In the genomic region with DNA sequence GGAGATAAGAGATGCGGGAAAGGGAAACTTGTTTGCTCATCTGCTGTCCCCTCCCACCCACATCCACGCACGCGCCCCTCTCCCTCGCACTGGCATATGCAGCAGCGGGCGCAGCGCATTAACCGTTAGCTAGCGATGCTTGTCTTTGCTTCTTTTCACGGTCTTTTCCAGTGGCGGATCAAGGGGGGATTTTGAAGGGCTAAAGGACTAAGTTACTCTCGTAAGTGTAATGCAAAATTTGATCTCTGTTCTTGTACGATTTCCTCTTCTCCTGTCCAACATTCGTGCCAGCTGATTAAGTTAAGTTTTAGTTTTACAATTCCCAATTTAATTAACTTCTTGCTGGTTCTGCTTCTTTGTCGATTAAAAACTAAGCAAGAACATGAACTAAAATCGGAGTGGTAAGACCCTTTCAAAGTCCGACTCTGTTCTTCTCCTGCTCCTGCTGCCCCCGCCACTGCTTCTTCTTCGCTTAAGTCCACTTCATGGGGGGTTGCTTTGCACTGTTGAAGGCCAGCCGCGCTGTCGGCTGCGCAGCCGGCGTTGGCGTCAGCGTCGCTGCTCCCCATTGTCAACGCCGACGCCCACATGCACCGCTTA, we compare ENCODE assay signal across 1 fruit fly cellular context.
A peak's percentile ranks its signal among the peaks of the same experiment; 100 is the strongest.
TF ChIP-seq lines count a peak whose summit lies in the region.

No protein-coding gene starts in this region.

TF ChIP-seq in whole organism, embryonic, 481 proteins besides CTCF, POLR2A, EP300 and RAD21 (continued from another document and continues in another):
- TF ChIP-seq CG14860 (GFP tag; IDR thresholded peaks at IDR 0.05; lab: Robert Waterston, UW; ENCODE audit: partially characterized antibody), result no peak
- TF ChIP-seq CG15073 (GFP tag; optimal IDR thresholded peaks at IDR 0.05; lab: Kevin White, UChicago), result no peak
- no peak for TF ChIP-seq BEAF-32 (GFP tag; optimal IDR thresholded peaks at IDR 0.05; lab: Kevin White, UChicago)
- TF ChIP-seq HLH3B (GFP tag; IDR thresholded peaks at IDR 0.05; lab: Robert Waterston, UW), result peak; percentile 34; the same call in 1 of the 2 replicates
- TF ChIP-seq CG12659 (GFP tag; optimal IDR thresholded peaks at IDR 0.05; lab: Kevin White, UChicago), result peak; percentile 10
- peak; percentile 47 for TF ChIP-seq nerfin-1 (tag; optimal IDR thresholded peaks at IDR 0.05; lab: Kevin White, UChicago)
- peak; percentile 69 for TF ChIP-seq sisA (GFP tag; IDR thresholded peaks at IDR 0.05; lab: Robert Waterston, UW)
- peak; percentile 38 for TF ChIP-seq CG15011 (GFP tag; optimal IDR thresholded peaks at IDR 0.05; lab: Kevin White, UChicago)
- no peak for TF ChIP-seq ham (GFP tag; IDR thresholded peaks at IDR 0.05; lab: Robert Waterston, UW)
- TF ChIP-seq Nf-YC (tag; optimal IDR thresholded peaks at IDR 0.05; lab: Kevin White, UChicago), result peak; percentile 8
- no peak for TF ChIP-seq fu2 (GFP tag; optimal IDR thresholded peaks at IDR 0.05; lab: Kevin White, UChicago)
- TF ChIP-seq unpg (GFP tag; optimal IDR thresholded peaks at IDR 0.05; lab: Kevin White, UChicago), result peak; percentile 41
- no peak for TF ChIP-seq gsb (GFP tag; IDR thresholded peaks at IDR 0.05; lab: Robert Waterston, UW)
- TF ChIP-seq CG18262 (tag; optimal IDR thresholded peaks at IDR 0.05; lab: Kevin White, UChicago), result peak; percentile 82
- no peak for TF ChIP-seq Kr (GFP tag; optimal IDR thresholded peaks at IDR 0.05; lab: Kevin White, UChicago)
- TF ChIP-seq CG1832 (GFP tag; optimal IDR thresholded peaks at IDR 0.05; lab: Kevin White, UChicago), result no peak
- peak; percentile 64 for TF ChIP-seq Xrp1 (GFP tag; IDR thresholded peaks at IDR 0.05; lab: Robert Waterston, UW)
- no peak for TF ChIP-seq Bgb (GFP tag; IDR thresholded peaks at IDR 0.05; lab: Robert Waterston, UW; ENCODE audit: partially characterized antibody)
- TF ChIP-seq usp (GFP tag; optimal IDR thresholded peaks at IDR 0.05; lab: Kevin White, UChicago), result no peak
- peak; percentile 75 for TF ChIP-seq CG15601 (tag; optimal IDR thresholded peaks at IDR 0.05; lab: Kevin White, UChicago)
- TF ChIP-seq Elba2 (GFP tag; optimal IDR thresholded peaks at IDR 0.05; lab: Kevin White, UChicago), result no peak
- no peak for TF ChIP-seq Atf3 (GFP tag; optimal IDR thresholded peaks at IDR 0.05; lab: Kevin White, UChicago)
- TF ChIP-seq hb (GFP tag; IDR thresholded peaks at IDR 0.05; lab: Robert Waterston, UW; ENCODE audit: partially characterized antibody), result no peak
- TF ChIP-seq CG17912 (GFP tag; optimal IDR thresholded peaks at IDR 0.05; lab: Kevin White, UChicago), result no peak
- peak; percentile 65 for TF ChIP-seq Side (GFP tag; optimal IDR thresholded peaks at IDR 0.05; lab: Kevin White, UChicago)
- no peak for TF ChIP-seq Deaf1 (tag; optimal IDR thresholded peaks at IDR 0.05; lab: Kevin White, UChicago)
- TF ChIP-seq tio (GFP tag; optimal IDR thresholded peaks at IDR 0.05; lab: Kevin White, UChicago), result peak; percentile 63
- no peak for TF ChIP-seq Dll (GFP tag; IDR thresholded peaks at IDR 0.05; lab: Robert Waterston, UW; ENCODE audit: partially characterized antibody)
- TF ChIP-seq CG17802 (tag; optimal IDR thresholded peaks at IDR 0.05; lab: Kevin White, UChicago), result no peak
- peak; percentile 28 for TF ChIP-seq CG9215 (GFP tag; IDR thresholded peaks at IDR 0.05; lab: Robert Waterston, UW)
- TF ChIP-seq CG13123 (GFP tag; optimal IDR thresholded peaks at IDR 0.05; lab: Kevin White, UChicago), result no peak
- TF ChIP-seq psq (GFP tag; optimal IDR thresholded peaks at IDR 0.05; lab: Kevin White, UChicago), result no peak
- TF ChIP-seq NC2β (GFP tag; optimal IDR thresholded peaks at IDR 0.05; lab: Kevin White, UChicago), result peak; percentile 37
- no peak for TF ChIP-seq corto (GFP tag; optimal IDR thresholded peaks at IDR 0.05; lab: Kevin White, UChicago)
- TF ChIP-seq Lhr (GFP tag; optimal IDR thresholded peaks at IDR 0.05; lab: Kevin White, UChicago), result peak; percentile 3
- TF ChIP-seq pho (GFP tag; optimal IDR thresholded peaks at IDR 0.05; lab: Kevin White, UChicago), result peak; percentile 0
- TF ChIP-seq CG11456 (GFP tag; IDR thresholded peaks at IDR 0.05; lab: Robert Waterston, UW), result 0 out of 3 replicates have a peak, but pooled peaks have one; percentile 17
- TF ChIP-seq zfh2 (GFP tag; optimal IDR thresholded peaks at IDR 0.05; lab: Kevin White, UChicago), result no peak
- peak in 1 of 2 experiments; percentile 55 for TF ChIP-seq Eip74EF (GFP tag; optimal IDR thresholded peaks at IDR 0.05; lab: Kevin White, UChicago)
- TF ChIP-seq CG12769 (tag; optimal IDR thresholded peaks at IDR 0.05; lab: Kevin White, UChicago), result peak; percentile 42
- TF ChIP-seq Dfd (GFP tag; optimal IDR thresholded peaks at IDR 0.05; lab: Kevin White, UChicago), result no peak
- peak; percentile 31 for TF ChIP-seq CG34376 (GFP tag; optimal IDR thresholded peaks at IDR 0.05; lab: Kevin White, UChicago)
- TF ChIP-seq CG12299 (tag; optimal IDR thresholded peaks at IDR 0.05; lab: Kevin White, UChicago), result no peak
- peak; percentile 60 for TF ChIP-seq kni (GFP tag; optimal IDR thresholded peaks at IDR 0.05; lab: Kevin White, UChicago)
- TF ChIP-seq her (GFP tag; optimal IDR thresholded peaks at IDR 0.05; lab: Kevin White, UChicago), result peak; percentile 48
- peak; percentile 64 for TF ChIP-seq CG10267 (tag; optimal IDR thresholded peaks at IDR 0.05; lab: Kevin White, UChicago)
- TF ChIP-seq Bteb2 (GFP tag; optimal IDR thresholded peaks at IDR 0.05; lab: Kevin White, UChicago), result no peak
- TF ChIP-seq fd102C (GFP tag; optimal IDR thresholded peaks at IDR 0.05; lab: Kevin White, UChicago), result no peak
- TF ChIP-seq sna (GFP tag; IDR thresholded peaks at IDR 0.05; lab: Robert Waterston, UW; ENCODE audit: partially characterized antibody), result no peak
- no peak for TF ChIP-seq salm (tag; optimal IDR thresholded peaks at IDR 0.05; lab: Kevin White, UChicago)
- TF ChIP-seq CG6791 (GFP tag; IDR thresholded peaks at IDR 0.05; lab: Robert Waterston, UW; ENCODE audit: partially characterized antibody), result no peak
- TF ChIP-seq CG31365 (tag; optimal IDR thresholded peaks at IDR 0.05; lab: Kevin White, UChicago), result no peak
- no peak for TF ChIP-seq tna (GFP tag; IDR thresholded peaks at IDR 0.05; lab: Robert Waterston, UW; ENCODE audit: partially characterized antibody)
- peak; percentile 25 for TF ChIP-seq disco-r (GFP tag; optimal IDR thresholded peaks at IDR 0.05; lab: Kevin White, UChicago)
- peak; percentile 73 for TF ChIP-seq Antp (GFP tag; optimal IDR thresholded peaks at IDR 0.05; lab: Kevin White, UChicago)
- TF ChIP-seq MBD-R2 (GFP tag; IDR thresholded peaks at IDR 0.05; lab: Robert Waterston, UW), result no peak
- TF ChIP-seq pan (optimal IDR thresholded peaks at IDR 0.05; lab: Kevin White, UChicago), result no peak
- no peak for TF ChIP-seq pan (GFP tag; optimal IDR thresholded peaks at IDR 0.05 in 1 of 2, IDR thresholded peaks at IDR 0.05 in 1 of 2)
- TF ChIP-seq CG11696 (GFP tag; IDR thresholded peaks at IDR 0.05; lab: Robert Waterston, UW), result no peak
- TF ChIP-seq CG11723 (GFP tag; optimal IDR thresholded peaks at IDR 0.05; lab: Kevin White, UChicago), result no peak
- TF ChIP-seq CG18476 (GFP tag; optimal IDR thresholded peaks at IDR 0.05; lab: Kevin White, UChicago), result no peak
- TF ChIP-seq CHES-1-like (GFP tag; optimal IDR thresholded peaks at IDR 0.05; lab: Kevin White, UChicago), result peak; percentile 15
- TF ChIP-seq CG15479 (GFP tag; optimal IDR thresholded peaks at IDR 0.05; lab: Kevin White, UChicago), result no peak
- peak; percentile 2 for TF ChIP-seq CG4328 (GFP tag; optimal IDR thresholded peaks at IDR 0.05; lab: Kevin White, UChicago)
- TF ChIP-seq br (optimal IDR thresholded peaks at IDR 0.05; lab: Kevin White, UChicago), result no peak
- TF ChIP-seq Nf-YA (GFP tag; IDR thresholded peaks at IDR 0.05; lab: Robert Waterston, UW), result no peak
- no peak for TF ChIP-seq al (GFP tag; IDR thresholded peaks at IDR 0.05; lab: Robert Waterston, UW)
- TF ChIP-seq ci (GFP tag; IDR thresholded peaks at IDR 0.05; lab: Robert Waterston, UW), result peak; percentile 41; the same call in 1 of the 3 replicates
- TF ChIP-seq Dbx (GFP tag; IDR thresholded peaks at IDR 0.05; lab: Robert Waterston, UW), result no peak
- no peak for TF ChIP-seq CG3995 (GFP tag; optimal IDR thresholded peaks at IDR 0.05; lab: Kevin White, UChicago)
- TF ChIP-seq crc (GFP tag; optimal IDR thresholded peaks at IDR 0.05; lab: Kevin White, UChicago), result peak; percentile 2
- TF ChIP-seq gcm2 (GFP tag; optimal IDR thresholded peaks at IDR 0.05; lab: Kevin White, UChicago), result no peak
- peak; percentile 33 for TF ChIP-seq maf-S (GFP tag; optimal IDR thresholded peaks at IDR 0.05; lab: Kevin White, UChicago)
- no peak for TF ChIP-seq Hand (GFP tag; optimal IDR thresholded peaks at IDR 0.05; lab: Kevin White, UChicago)
- TF ChIP-seq CG5180 (GFP tag; optimal IDR thresholded peaks at IDR 0.05; lab: Kevin White, UChicago), result peak; percentile 22
- TF ChIP-seq Abd-B (GFP tag; optimal IDR thresholded peaks at IDR 0.05; lab: Kevin White, UChicago), result peak; percentile 24
- TF ChIP-seq tgo (GFP tag; IDR thresholded peaks at IDR 0.05; lab: Robert Waterston, UW), result peak; percentile 32; the same call in 2 of the 3 replicates
- 0 out of 2 replicates have a peak, but pooled peaks have one; percentile 29 for TF ChIP-seq CG10959 (GFP tag; IDR thresholded peaks at IDR 0.05; lab: Robert Waterston, UW)
- TF ChIP-seq kah (GFP tag; optimal IDR thresholded peaks at IDR 0.05; lab: Kevin White, UChicago), result peak; percentile 14
- no peak for TF ChIP-seq CG7928 (GFP tag; optimal IDR thresholded peaks at IDR 0.05; lab: Kevin White, UChicago)
- TF ChIP-seq insv (GFP tag; optimal IDR thresholded peaks at IDR 0.05; lab: Kevin White, UChicago), result no peak
- TF ChIP-seq CG17361 (GFP tag; IDR thresholded peaks at IDR 0.05; lab: Robert Waterston, UW), result peak; percentile 79
- TF ChIP-seq CG11695 (GFP tag; IDR thresholded peaks at IDR 0.05; lab: Robert Waterston, UW), result peak; percentile 58; the same call in 1 of the 3 replicates
- 0 out of 3 replicates have a peak, but pooled peaks have one; percentile 4 for TF ChIP-seq gce (GFP tag; IDR thresholded peaks at IDR 0.05; lab: Robert Waterston, UW)
- no peak for TF ChIP-seq fd3F (GFP tag; optimal IDR thresholded peaks at IDR 0.05; lab: Kevin White, UChicago)
- TF ChIP-seq ems (GFP tag; optimal IDR thresholded peaks at IDR 0.05; lab: Kevin White, UChicago), result peak; percentile 21
- no peak for TF ChIP-seq CG9876 (GFP tag; optimal IDR thresholded peaks at IDR 0.05; lab: Kevin White, UChicago)
- TF ChIP-seq gsb-n (tag; optimal IDR thresholded peaks at IDR 0.05; lab: Kevin White, UChicago), result peak; percentile 37
- no peak for TF ChIP-seq GATAe (GFP tag; conservative IDR thresholded peaks at IDR 0.05; lab: Robert Waterston, UW)
- peak; percentile 50 for TF ChIP-seq CG4424 (GFP tag; optimal IDR thresholded peaks at IDR 0.05; lab: Kevin White, UChicago)
- TF ChIP-seq CG9727 (GFP tag; optimal IDR thresholded peaks at IDR 0.05; lab: Kevin White, UChicago), result peak; percentile 66
- TF ChIP-seq ewg (GFP tag; optimal IDR thresholded peaks at IDR 0.05; lab: Kevin White, UChicago), result peak; percentile 58
- TF ChIP-seq CG8359 (GFP tag; optimal IDR thresholded peaks at IDR 0.05; lab: Kevin White, UChicago; ENCODE audit: borderline replicate concordance), result peak; percentile 55
- peak; percentile 52 for TF ChIP-seq tin (GFP tag; optimal IDR thresholded peaks at IDR 0.05; lab: Kevin White, UChicago)
- no peak for TF ChIP-seq Mad (GFP tag; optimal IDR thresholded peaks at IDR 0.05; lab: Kevin White, UChicago)
- TF ChIP-seq CG32772 (GFP tag; IDR thresholded peaks at IDR 0.05; lab: Robert Waterston, UW), result peak; percentile 30; the same call in 1 of the 2 replicates
- TF ChIP-seq Aef1 (GFP tag; IDR thresholded peaks at IDR 0.05; lab: Robert Waterston, UW), result no peak
- no peak for TF ChIP-seq zen2 (GFP tag; IDR thresholded peaks at IDR 0.05; lab: Robert Waterston, UW; ENCODE audit: partially characterized antibody)
- TF ChIP-seq CG18011 (GFP tag; optimal IDR thresholded peaks at IDR 0.05; lab: Kevin White, UChicago), result no peak
- no peak for TF ChIP-seq slbo (GFP tag; IDR thresholded peaks at IDR 0.05; lab: Robert Waterston, UW)
- no peak for TF ChIP-seq CG11560 (tag; IDR thresholded peaks at IDR 0.05; lab: Robert Waterston, UW)
- TF ChIP-seq dm (GFP tag; optimal IDR thresholded peaks at IDR 0.05; lab: Kevin White, UChicago), result peak; percentile 8
- TF ChIP-seq nerfin-2 (GFP tag; IDR thresholded peaks at IDR 0.05; lab: Robert Waterston, UW; ENCODE audit: partially characterized antibody), result no peak
- no peak for TF ChIP-seq Dek (tag; optimal IDR thresholded peaks at IDR 0.05; lab: Kevin White, UChicago)
- TF ChIP-seq Adf1 (GFP tag; IDR thresholded peaks at IDR 0.05; lab: Robert Waterston, UW), result peak; percentile 90
- TF ChIP-seq gt (GFP tag; IDR thresholded peaks at IDR 0.05; lab: Robert Waterston, UW), result no peak
- TF ChIP-seq CG1603 (tag; optimal IDR thresholded peaks at IDR 0.05; lab: Kevin White, UChicago), result peak; percentile 60
- TF ChIP-seq CG8290 (GFP tag; optimal IDR thresholded peaks at IDR 0.05; lab: Kevin White, UChicago), result no peak
- peak in 1 of 2 experiments; percentile 2 for TF ChIP-seq CG8290 (tag; optimal IDR thresholded peaks at IDR 0.05; lab: Kevin White, UChicago)
- TF ChIP-seq CG30431 (GFP tag; optimal IDR thresholded peaks at IDR 0.05; lab: Kevin White, UChicago), result peak; percentile 41
- TF ChIP-seq CG10321 (GFP tag; IDR thresholded peaks at IDR 0.05; lab: Robert Waterston, UW), result no peak
- peak; percentile 23 for TF ChIP-seq CG18764 (GFP tag; optimal IDR thresholded peaks at IDR 0.05; lab: Kevin White, UChicago)
- TF ChIP-seq Sry-β (GFP tag; optimal IDR thresholded peaks at IDR 0.05; lab: Kevin White, UChicago), result no peak
- TF ChIP-seq dysf (GFP tag; IDR thresholded peaks at IDR 0.05; lab: Robert Waterston, UW), result peak; percentile 53; the same call in 2 of the 3 replicates
- TF ChIP-seq CG30020 (tag; optimal IDR thresholded peaks at IDR 0.05; lab: Kevin White, UChicago), result peak; percentile 27
- TF ChIP-seq ab (GFP tag; optimal IDR thresholded peaks at IDR 0.05; lab: Kevin White, UChicago), result no peak
- TF ChIP-seq CG4617 (GFP tag; optimal IDR thresholded peaks at IDR 0.05; lab: Kevin White, UChicago; ENCODE audit: borderline replicate concordance), result no peak
- TF ChIP-seq Dip2 (GFP tag; IDR thresholded peaks at IDR 0.05; lab: Robert Waterston, UW), result no peak
- no peak for TF ChIP-seq en (GFP tag; optimal IDR thresholded peaks at IDR 0.05; lab: Kevin White, UChicago)
- TF ChIP-seq CG3838 (GFP tag; optimal IDR thresholded peaks at IDR 0.05; lab: Kevin White, UChicago), result no peak
- TF ChIP-seq Doc3 (GFP tag; IDR thresholded peaks at IDR 0.05; lab: Robert Waterston, UW; ENCODE audit: partially characterized antibody), result no peak
- TF ChIP-seq luna (GFP tag; optimal IDR thresholded peaks at IDR 0.05; lab: Kevin White, UChicago), result no peak
- TF ChIP-seq Dip3 (GFP tag; optimal IDR thresholded peaks at IDR 0.05; lab: Kevin White, UChicago), result no peak
- no peak for TF ChIP-seq CG33213 (GFP tag; optimal IDR thresholded peaks at IDR 0.05; lab: Kevin White, UChicago)
